Worm (Caenorhabditis elegans) whole organism, early embryonic: ENCODE data around the gene C05C10.8.

ENCODE experiments used
- B0310.2 ChIP-seq: sonication (generic microtip); optimal IDR thresholded peaks from 2 replicates; lab custom pipeline; 2016; ENCODE audit warnings: mild to moderate bottlenecking, missing genetic modification characterization, missing compliant biosample characterization
- F13C5.2 ChIP-seq: sonication (generic microtip); optimal IDR thresholded peaks from 2 replicates; lab custom pipeline; 2017; ENCODE audit warnings: mild to moderate bottlenecking, missing genetic modification characterization, inconsistent platforms, missing compliant biosample characterization
- aly-1 ChIP-seq: sonication (generic microtip); optimal IDR thresholded peaks from 2 replicates; lab custom pipeline; 2016; ENCODE audit warnings: missing genetic modification characterization, missing compliant biosample characterization
- ama-1 ChIP-seq: fragments of 150-350 bp; optimal IDR thresholded peaks from 2 replicates; lab custom pipeline; 2014
- ceh-13 ChIP-seq: fragments of 200-800 bp; sonication (Bioruptor generic); optimal IDR thresholded peaks from 2 replicates; lab custom pipeline; 2018; ENCODE audit warnings: mild to moderate bottlenecking, missing genetic modification characterization, missing compliant biosample characterization
- ceh-36 ChIP-seq: sonication (generic microtip); optimal IDR thresholded peaks from 2 replicates; lab custom pipeline; 2016; ENCODE audit warnings: missing genetic modification characterization, inconsistent platforms, missing compliant biosample characterization
- ets-7 ChIP-seq: sonication (generic microtip); optimal IDR thresholded peaks from 2 replicates; lab custom pipeline; 2016; ENCODE audit warnings: missing genotype, missing genetic modification characterization, missing compliant biosample characterization
- flt-1 ChIP-seq: fragments of 200-800 bp; sonication (Bioruptor generic); IDR thresholded peaks from 2 replicates; pipeline ENCODE4 v1.3.6; 2022; ENCODE audit warnings: missing genetic modification characterization, missing compliant biosample characterization
- hmbx-1 ChIP-seq: sonication (generic microtip); optimal IDR thresholded peaks from 2 replicates; lab custom pipeline; 2016; ENCODE audit warnings: mild to moderate bottlenecking, missing genetic modification characterization, missing compliant biosample characterization
- hmg-4 ChIP-seq: fragments of 200-800 bp; sonication (Bioruptor generic); optimal IDR thresholded peaks from 2 replicates; lab custom pipeline; 2018; ENCODE audit warnings: mild to moderate bottlenecking, missing genetic modification characterization, missing compliant biosample characterization
- hnd-1 ChIP-seq: sonication (generic microtip); optimal IDR thresholded peaks from 2 replicates; lab custom pipeline; 2016; ENCODE audit warnings: missing genetic modification characterization, missing compliant biosample characterization
- pes-1 ChIP-seq: fragments of 200-800 bp; sonication (Bioruptor generic); IDR thresholded peaks from 2 replicates; pipeline ENCODE4 v1.3.6; 2022; ENCODE audit warnings: missing genetic modification reagents, missing genetic modification characterization, missing compliant biosample characterization
- scrt-1 ChIP-seq: fragments of 200-800 bp; sonication (Bioruptor generic); IDR thresholded peaks from 2 replicates; pipeline ENCODE4 v1.3.6; 2022; ENCODE audit warnings: missing genetic modification characterization, missing compliant biosample characterization
- sea-1 ChIP-seq: fragments of 200-800 bp; sonication (Bioruptor generic); conservative IDR thresholded peaks from 2 replicates; pipeline ENCODE4 v1.3.6; 2022; ENCODE audit warnings: missing genetic modification characterization, missing compliant biosample characterization
- tbx-11 ChIP-seq: fragments of 200-800 bp; sonication (Bioruptor generic); IDR thresholded peaks from 2 replicates; pipeline ENCODE4 v1.3.6; 2022; ENCODE audit warnings: missing genetic modification characterization, missing compliant biosample characterization
- tbx-37 ChIP-seq: fragments of 200-800 bp; sonication (Bioruptor generic); conservative IDR thresholded peaks from 2 replicates; pipeline ENCODE4 v1.3.6; 2022; ENCODE audit warnings: missing genetic modification reagents, missing genetic modification characterization, missing compliant biosample characterization
- tra-4 ChIP-seq: sonication (generic microtip); optimal IDR thresholded peaks from 2 replicates; lab custom pipeline; 2017; ENCODE audit warnings: missing genetic modification characterization, missing compliant biosample characterization

Gene C05C10.8

ce11 chrII:9898744-9899143, 19.1 kb downstream of the C05C10.8 start:
- no peak for TF ChIP-seq pes-1 (GFP tag; lab: Robert Waterston, UW)
- TF ChIP-seq sea-1: no peak
- no peak for TF ChIP-seq hmbx-1 (tag; lab: Kevin White, UChicago)
- TF ChIP-seq aly-1 (tag; lab: Kevin White, UChicago): no peak
- no peak for TF ChIP-seq B0310.2

- TF ChIP-seq hnd-1 (tag; lab: Kevin White, UChicago): no peak
- TF ChIP-seq tra-4: no peak
- TF ChIP-seq ets-7 (tag; lab: Kevin White, UChicago): no peak
- no peak for TF ChIP-seq tbx-37 (GFP tag; lab: Robert Waterston, UW)
- no peak for TF ChIP-seq tbx-11
- TF ChIP-seq scrt-1 (GFP tag; lab: Robert Waterston, UW): no peak
- no peak for TF ChIP-seq hmbx-1 (tag; lab: Kevin White, UChicago)
- TF ChIP-seq hmg-4: no peak
- TF ChIP-seq ceh-13 (GFP tag; lab: Kevin White, UChicago): no peak
- TF ChIP-seq B0310.2: no peak
- TF ChIP-seq pes-1 (GFP tag; lab: Robert Waterston, UW): no peak
- no peak for TF ChIP-seq flt-1 (GFP tag; lab: Robert Waterston, UW)
- no peak for TF ChIP-seq F13C5.2
- TF ChIP-seq aly-1 (tag; lab: Kevin White, UChicago): no peak
These were observed 22.6 kb downstream of the C05C10.8 start for ce11 chrII:9895173-9895572.

- TF ChIP-seq F13C5.2: no peak
- no peak for TF ChIP-seq aly-1 (tag; lab: Kevin White, UChicago)
- TF ChIP-seq pes-1 (GFP tag; lab: Robert Waterston, UW): no peak
- TF ChIP-seq ceh-36 (tag; lab: Kevin White, UChicago): no peak
- no peak for TF ChIP-seq sea-1
- no peak for TF ChIP-seq tbx-37 (GFP tag; lab: Robert Waterston, UW)
- no peak for TF ChIP-seq scrt-1 (GFP tag; lab: Robert Waterston, UW)
- TF ChIP-seq flt-1 (GFP tag; lab: Robert Waterston, UW): no peak
- TF ChIP-seq hmg-4: no peak
These were observed 23.4 kb downstream of the C05C10.8 start, which contains the start of gene F26C11.1 for ce11 chrII:9894435-9894834. Gene F26C11.1 (plus strand): TSS chrII:9894735.

- no peak for TF ChIP-seq pes-1 (GFP tag; lab: Robert Waterston, UW)
- no peak for TF ChIP-seq F13C5.2
- no peak for TF ChIP-seq ceh-13 (GFP tag; lab: Kevin White, UChicago)
- TF ChIP-seq flt-1 (GFP tag; lab: Robert Waterston, UW): no peak
- TF ChIP-seq B0310.2: no peak
- TF ChIP-seq sea-1: no peak
- no peak for TF ChIP-seq hmg-4
- no peak for TF ChIP-seq aly-1 (tag; lab: Kevin White, UChicago)
- TF ChIP-seq ama-1: no peak
- TF ChIP-seq hnd-1 (tag; lab: Kevin White, UChicago): no peak
These were observed 25.4 kb downstream of the C05C10.8 start, which contains the start of gene C08H9.16 for ce11 chrII:9892409-9892808. Gene C08H9.16 (plus strand): TSS chrII:9892778.

ce11 chrII:9891823-9892222, 26.0 kb downstream of the C05C10.8 start:
- TF ChIP-seq ets-7 (tag; lab: Kevin White, UChicago) (no peak), tbx-37 (GFP tag; lab: Robert Waterston, UW) (no peak), tra-4 (no peak), pes-1 (GFP tag; lab: Robert Waterston, UW) (no peak), scrt-1 (GFP tag; lab: Robert Waterston, UW) (no peak), sea-1 (no peak), aly-1 (tag; lab: Kevin White, UChicago) (no peak), ama-1 (no peak)

ce11 chrII:9891031-9891689, 26.6 kb downstream of the C05C10.8 start, which contains the start of gene vgln-1:
Gene vgln-1 (minus strand): TSS chrII:9891081.
- no peak for TF ChIP-seq F13C5.2
- no peak for TF ChIP-seq hmg-4
- TF ChIP-seq ama-1: no peak
- TF ChIP-seq tbx-11: no peak
- no peak for TF ChIP-seq ceh-36 (tag; lab: Kevin White, UChicago)
- no peak for TF ChIP-seq ets-7 (tag; lab: Kevin White, UChicago)
- no peak for TF ChIP-seq hmbx-1 (tag; lab: Kevin White, UChicago)
- no peak for TF ChIP-seq hnd-1 (tag; lab: Kevin White, UChicago)
- TF ChIP-seq aly-1 (tag; lab: Kevin White, UChicago): no peak
- no peak for TF ChIP-seq scrt-1 (GFP tag; lab: Robert Waterston, UW)
- TF ChIP-seq sea-1: no peak
- TF ChIP-seq tbx-37 (GFP tag; lab: Robert Waterston, UW): no peak

- TF ChIP-seq hnd-1 (tag; lab: Kevin White, UChicago) (no peak), tra-4 (no peak), B0310.2 (no peak), ceh-36 (tag; lab: Kevin White, UChicago) (no peak), F13C5.2 (no peak), ama-1 (no peak), hmbx-1 (tag; lab: Kevin White, UChicago) (no peak), flt-1 (GFP tag; lab: Robert Waterston, UW) (no peak), ets-7 (tag; lab: Kevin White, UChicago) (no peak), pes-1 (GFP tag; lab: Robert Waterston, UW) (no peak), sea-1 (no peak), aly-1 (tag; lab: Kevin White, UChicago) (no peak), tbx-11 (no peak), scrt-1 (GFP tag; lab: Robert Waterston, UW) (no peak), tbx-37 (GFP tag; lab: Robert Waterston, UW) (no peak), ceh-13 (GFP tag; lab: Kevin White, UChicago) (no peak), hmg-4 (no peak)
These were observed 29.3 kb downstream of the C05C10.8 start for ce11 chrII:9888549-9888948.

ce11 chrII:9886216-9886615, 31.6 kb downstream of the C05C10.8 start, which contains the start of gene algn-8:
Gene algn-8 (minus strand): TSS chrII:9886442.
- TF ChIP-seq ceh-13 (GFP tag; lab: Kevin White, UChicago): no peak
